Worm (Caenorhabditis elegans): ENCODE results near the gene M163.11.
A peak's percentile ranks its signal among the peaks of the same experiment; 100 is the strongest.

The M163.11 gene

DNA sequence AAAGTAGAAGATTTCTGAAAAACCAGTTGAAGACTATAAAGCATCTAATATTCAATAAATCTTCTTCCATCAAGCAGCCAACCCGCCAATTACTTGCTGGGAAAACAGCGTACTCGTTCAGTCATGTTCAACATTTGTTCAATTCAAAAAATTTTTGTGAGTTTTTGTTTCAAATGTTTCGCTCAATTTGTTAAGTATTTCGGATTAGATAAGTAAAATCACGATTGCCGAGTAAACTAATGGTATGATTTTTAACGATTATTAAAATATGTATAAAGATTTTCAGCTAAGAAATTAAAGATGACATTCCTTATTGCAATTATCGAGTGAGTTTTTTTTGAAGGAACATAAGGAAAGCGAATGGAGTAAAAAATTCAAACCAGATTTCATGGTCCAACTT is 8.5 kb upstream of the M163.11 start, which contains the start of gene M163.10:
M163.10 (plus strand) TSS at position 301 of the 400 bp plus-strand sequence.
- no peak for TF ChIP-seq elt-3 (tag; optimal IDR thresholded peaks at IDR 0.05)

DNA sequence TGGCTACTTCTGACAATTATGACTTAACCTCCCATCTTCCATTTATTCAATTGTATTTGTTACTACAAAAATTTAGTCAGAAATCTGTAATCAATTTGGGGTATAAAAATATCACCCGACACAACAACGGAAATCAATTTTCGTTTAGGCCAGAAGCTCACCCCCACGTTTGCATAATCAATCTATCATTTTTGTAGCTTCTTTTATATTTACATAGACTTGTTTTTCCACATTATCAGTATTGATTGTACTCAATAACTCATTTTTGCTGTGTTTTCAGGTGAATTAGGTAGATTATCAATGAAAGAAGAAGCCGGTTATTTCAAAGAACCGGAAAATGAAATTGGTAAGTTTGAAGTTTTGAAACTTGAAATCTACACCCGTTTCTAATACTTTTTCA is 5.4 kb upstream of the M163.11 start, which contains the start of gene M163.5:
M163.5 (plus strand) TSS at position 301 of the 400 bp plus-strand sequence.
- no peak for TF ChIP-seq mml-1 (tag; optimal IDR thresholded peaks at IDR 0.05)
- no peak for TF ChIP-seq nhr-25 (tag; optimal IDR thresholded peaks at IDR 0.05)
- no peak for TF ChIP-seq R02D3.7 (tag; optimal IDR thresholded peaks at IDR 0.05)
- TF ChIP-seq pha-4 (tag; optimal IDR thresholded peaks at IDR 0.05), result no peak
- no peak for TF ChIP-seq egl-5 (tag; optimal IDR thresholded peaks at IDR 0.05)
- TF ChIP-seq unc-39 (tag; optimal IDR thresholded peaks at IDR 0.05), result no peak
- no peak for TF ChIP-seq ceh-16 (tag; optimal IDR thresholded peaks at IDR 0.05)
- TF ChIP-seq ceh-82 (tag; optimal IDR thresholded peaks at IDR 0.05), result no peak
- TF ChIP-seq nhr-23 (tag; optimal IDR thresholded peaks at IDR 0.05), result no peak
- TF ChIP-seq nhr-237 (tag; optimal IDR thresholded peaks at IDR 0.05), result no peak
- no peak for TF ChIP-seq fkh-10 (GFP tag; optimal IDR thresholded peaks at IDR 0.05)
- TF ChIP-seq nhr-11 (tag; optimal IDR thresholded peaks at IDR 0.05), result no peak
- no peak for TF ChIP-seq unc-62 (GFP tag; optimal IDR thresholded peaks at IDR 0.05)
- no peak for TF ChIP-seq elt-1 (tag; optimal IDR thresholded peaks at IDR 0.05)
- no peak for TF ChIP-seq pqm-1 (tag; optimal IDR thresholded peaks at IDR 0.05)
- no peak for TF ChIP-seq ztf-11 (tag; optimal IDR thresholded peaks at IDR 0.05)
- TF ChIP-seq lsy-12 (tag; optimal IDR thresholded peaks at IDR 0.05), result no peak
- TF ChIP-seq fkh-2 (tag; optimal IDR thresholded peaks at IDR 0.05), result no peak
- no peak for TF ChIP-seq fos-1 (tag; optimal IDR thresholded peaks at IDR 0.05)
- no peak for TF ChIP-seq egl-27 (tag; optimal IDR thresholded peaks at IDR 0.05)

DNA sequence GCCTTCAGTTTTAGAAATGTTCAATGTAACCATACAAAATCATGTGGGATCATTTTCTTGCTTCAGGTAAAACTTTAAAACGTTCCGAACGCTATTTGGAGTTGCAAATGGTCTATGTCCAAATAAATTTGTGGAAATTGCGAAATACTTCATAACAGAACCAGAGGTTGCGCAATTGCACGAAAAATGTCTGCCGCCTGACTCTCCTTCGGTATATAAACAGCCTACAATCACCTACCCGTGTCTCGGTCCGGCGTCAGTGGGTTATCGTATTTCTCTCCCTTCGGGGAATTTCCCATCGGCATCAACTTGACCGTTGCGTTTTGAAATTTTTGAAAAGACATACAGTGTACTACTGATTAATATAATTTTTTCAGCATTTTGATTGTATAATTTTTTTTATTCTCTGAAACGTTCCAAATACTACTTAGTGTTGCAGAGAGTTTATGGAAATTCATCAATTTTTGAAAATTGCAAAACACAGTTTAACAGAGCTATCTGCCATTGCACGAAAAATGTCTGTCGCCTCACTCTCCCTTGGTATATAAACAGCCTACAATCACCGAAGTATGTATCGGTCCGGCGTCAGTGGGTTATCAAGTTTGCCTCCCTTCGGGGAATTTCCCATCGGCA is 2.4 kb upstream of the M163.11 start:
- TF ChIP-seq ceh-16 (tag; optimal IDR thresholded peaks at IDR 0.05) (no peak), lsy-12 (tag; optimal IDR thresholded peaks at IDR 0.05) (peak; percentile 14), hmg-11 (tag; optimal IDR thresholded peaks at IDR 0.05) (no peak), elt-2 (tag; optimal IDR thresholded peaks at IDR 0.05) (peak; percentile 38), pha-4 (tag; optimal IDR thresholded peaks at IDR 0.05) (no peak), zag-1 (tag; optimal IDR thresholded peaks at IDR 0.05) (no peak), mml-1 (tag; optimal IDR thresholded peaks at IDR 0.05) (no peak), nhr-25 (tag; optimal IDR thresholded peaks at IDR 0.05) (peak; percentile 22), ceh-82 (tag; optimal IDR thresholded peaks at IDR 0.05) (no peak), nhr-12 (tag; optimal IDR thresholded peaks at IDR 0.05) (no peak), ceh-9 (tag; optimal IDR thresholded peaks at IDR 0.05) (no peak), pqm-1 (tag; optimal IDR thresholded peaks at IDR 0.05) (no peak), ama-1 (optimal IDR thresholded peaks at IDR 0.05) (no peak), nhr-28 (tag; optimal IDR thresholded peaks at IDR 0.05) (no peak), nhr-43 (tag; optimal IDR thresholded peaks at IDR 0.05; ENCODE audit: poor library complexity, severe bottlenecking) (peak; percentile 82), unc-39 (tag; optimal IDR thresholded peaks at IDR 0.05) (no peak), mdl-1 (tag; optimal IDR thresholded peaks at IDR 0.05) (no peak), nhr-11 (tag; optimal IDR thresholded peaks at IDR 0.05) (no peak), unc-62 (GFP tag; optimal IDR thresholded peaks at IDR 0.05) (no peak), ztf-11 (tag; optimal IDR thresholded peaks at IDR 0.05) (no peak), skn-1 (tag; optimal IDR thresholded peaks at IDR 0.05) (peak; percentile 73), nfya-1 (tag; optimal IDR thresholded peaks at IDR 0.05; ENCODE audit: insufficient read depth) (no peak), ZK546.5 (tag; optimal IDR thresholded peaks at IDR 0.05) (no peak), snpc-4 (tag; optimal IDR thresholded peaks at IDR 0.05) (peak; percentile 98), jun-1 (tag; optimal IDR thresholded peaks at IDR 0.05) (peak; percentile 68), nhr-23 (tag; optimal IDR thresholded peaks at IDR 0.05) (peak; percentile 69), ceh-28 (tag; optimal IDR thresholded peaks at IDR 0.05) (peak; percentile 0), eor-1 (tag; optimal IDR thresholded peaks at IDR 0.05) (no peak), R02D3.7 (tag; optimal IDR thresholded peaks at IDR 0.05) (no peak), nhr-237 (tag; optimal IDR thresholded peaks at IDR 0.05) (no peak), aly-2 (tag; optimal IDR thresholded peaks at IDR 0.05) (no peak), lin-15B (tag; optimal IDR thresholded peaks at IDR 0.05) (no peak), fos-1 (tag; optimal IDR thresholded peaks at IDR 0.05) (no peak), elt-3 (tag; optimal IDR thresholded peaks at IDR 0.05) (peak in 1 of 3 experiments; percentile 22), nhr-77 (tag; optimal IDR thresholded peaks at IDR 0.05) (no peak), lin-39 (tag; optimal IDR thresholded peaks at IDR 0.05) (no peak), elt-1 (tag; optimal IDR thresholded peaks at IDR 0.05) (no peak), sea-2 (GFP tag; optimal IDR thresholded peaks at IDR 0.05) (no peak), daf-12 (tag; optimal IDR thresholded peaks at IDR 0.05) (no peak), egl-5 (tag; optimal IDR thresholded peaks at IDR 0.05) (no peak), nhr-67 (tag; optimal IDR thresholded peaks at IDR 0.05) (no peak), fkh-2 (tag; optimal IDR thresholded peaks at IDR 0.05) (no peak), nhr-76 (tag; optimal IDR thresholded peaks at IDR 0.05) (no peak), tbx-2 (tag; optimal IDR thresholded peaks at IDR 0.05) (peak; percentile 68), ztf-4 (tag; optimal IDR thresholded peaks at IDR 0.05) (no peak), egl-27 (tag; optimal IDR thresholded peaks at IDR 0.05) (no peak)
